Worm (Caenorhabditis elegans) whole organism, L2 larva: ENCODE data around the gene gck-3.

Experiments
- ceh-82 ChIP-seq: fragments of 150-350 bp; optimal IDR thresholded peaks from 2 replicates; lab custom pipeline; 2014; ENCODE audit warnings: missing biosample characterization, missing genetic modification characterization
- nhr-23 ChIP-seq: fragments of 150-350 bp; optimal IDR thresholded peaks from 2 replicates; lab custom pipeline; 2014; ENCODE audit warnings: missing biosample characterization, missing genetic modification reagents, missing genetic modification characterization
- zag-1 ChIP-seq: fragments of 150-350 bp; optimal IDR thresholded peaks from 2 replicates; lab custom pipeline; 2014; ENCODE audit warnings: missing biosample characterization, missing genetic modification characterization
- ztf-11 ChIP-seq: sonication (generic microtip); optimal IDR thresholded peaks from 2 replicates; lab custom pipeline; 2017; ENCODE audit warnings: missing biosample characterization, missing genetic modification characterization

DNA sequence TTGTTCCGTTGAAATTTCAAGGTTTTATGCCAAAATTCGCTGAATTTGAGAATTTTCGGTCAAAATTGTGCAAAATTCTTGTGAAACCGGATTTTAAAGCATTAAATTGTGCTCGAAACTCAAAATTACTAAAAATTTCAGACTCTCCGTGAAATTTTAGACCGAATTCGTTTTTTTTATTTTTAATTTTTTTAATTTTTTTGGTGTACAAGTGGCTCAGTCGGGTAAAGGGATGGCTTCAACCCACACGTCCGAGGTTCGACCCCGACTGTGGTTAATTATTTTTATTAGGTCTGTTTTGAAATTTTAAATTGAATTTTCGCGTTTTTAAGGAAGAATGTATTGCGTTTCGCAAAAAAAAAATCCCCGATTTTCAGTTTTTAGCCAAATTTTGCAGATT lies 27.7 kb downstream of the gck-3 start:
- TF ChIP-seq nhr-23 (tag; lab: Kevin White, UChicago): no peak
- TF ChIP-seq ztf-11: no peak
- no peak for TF ChIP-seq zag-1 (tag; lab: Kevin White, UChicago)
- TF ChIP-seq ceh-82 (tag; lab: Kevin White, UChicago): no peak
